Worm (Caenorhabditis elegans) whole organism, midembryonic: ENCODE data around the gene sec-23.

ENCODE experiments used
- cog-1 ChIP-seq: sonication (generic microtip); optimal IDR thresholded peaks from 2 replicates; lab custom pipeline; 2016; ENCODE audit warnings: missing genetic modification characterization, missing compliant biosample characterization
- tab-1 ChIP-seq: fragments of 200-800 bp; sonication (Bioruptor generic); IDR thresholded peaks from 2 replicates; pipeline ENCODE4 v1.3.6; 2022; ENCODE audit warnings: missing genetic modification characterization, missing compliant biosample characterization

DNA sequence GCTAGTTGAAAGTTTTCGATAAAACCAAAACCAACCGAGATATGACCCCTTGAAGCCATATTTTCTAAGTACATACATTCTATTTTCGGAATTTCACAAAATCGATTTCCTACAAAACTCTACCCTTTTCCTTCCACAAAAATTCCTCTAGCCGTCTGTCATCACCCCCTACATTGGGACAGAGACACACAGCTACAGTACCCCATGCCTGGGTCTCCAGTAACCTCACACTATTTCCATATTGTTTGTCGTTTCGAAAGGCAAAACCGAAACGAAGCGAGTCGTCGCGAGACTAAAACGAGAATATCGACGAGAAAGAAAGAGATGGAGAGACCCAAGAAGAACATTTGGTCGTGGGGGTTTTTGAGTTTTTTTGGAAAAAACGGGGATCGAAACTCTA lies 22.7 kb upstream of the sec-23 start:
- TF ChIP-seq tab-1 (GFP tag; lab: Robert Waterston, UW): no peak
- TF ChIP-seq cog-1 (tag; lab: Kevin White, UChicago): no peak
